Fruit fly (Drosophila melanogaster): Measurements from ENCODE around the gene Dpck.

Dpck gene

dm6 chr3R:7090337-7090830, 8.4 kb downstream of the Dpck start (continued):
- TF ChIP-seq CG6175 (GFP tag; IDR thresholded peaks at IDR 0.05): no peak
- no peak for TF ChIP-seq CG32772 (GFP tag; IDR thresholded peaks at IDR 0.05)
- no peak for TF ChIP-seq CG9876 (GFP tag; optimal IDR thresholded peaks at IDR 0.05)
- TF ChIP-seq lola (GFP tag; optimal IDR thresholded peaks at IDR 0.05): no peak
- TF ChIP-seq salm (tag; optimal IDR thresholded peaks at IDR 0.05): no peak
- TF ChIP-seq Oaz (GFP tag; IDR thresholded peaks at IDR 0.05): no peak
- 0 out of 2 replicates have a peak, but pooled peaks have one; percentile 20 for TF ChIP-seq CG32767 (GFP tag; IDR thresholded peaks at IDR 0.05)
- TF ChIP-seq Scr (GFP tag; IDR thresholded peaks at IDR 0.05; ENCODE audit: partially characterized antibody): no peak
- TF ChIP-seq Atf6 (GFP tag; IDR thresholded peaks at IDR 0.05): 0 out of 2 replicates have a peak, but pooled peaks have one; percentile 7
- TF ChIP-seq pros (GFP tag; optimal IDR thresholded peaks at IDR 0.05): peak; percentile 36
- no peak for TF ChIP-seq PHDP (tag; optimal IDR thresholded peaks at IDR 0.05)
- TF ChIP-seq Elba2 (GFP tag; optimal IDR thresholded peaks at IDR 0.05): no peak
- no peak for TF ChIP-seq CG9437 (GFP tag; optimal IDR thresholded peaks at IDR 0.05)
- TF ChIP-seq az2 (GFP tag; optimal IDR thresholded peaks at IDR 0.05): no peak
- no peak for TF ChIP-seq pita (GFP tag; optimal IDR thresholded peaks at IDR 0.05)
- TF ChIP-seq CG31441 (GFP tag; IDR thresholded peaks at IDR 0.05): no peak
- no peak for TF ChIP-seq CG3407 (GFP tag; optimal IDR thresholded peaks at IDR 0.05)
- TF ChIP-seq CG14860 (GFP tag; IDR thresholded peaks at IDR 0.05; ENCODE audit: partially characterized antibody): no peak
- no peak for TF ChIP-seq CG12744 (GFP tag; optimal IDR thresholded peaks at IDR 0.05)
- TF ChIP-seq gro (GFP tag; optimal IDR thresholded peaks at IDR 0.05): peak; percentile 16
- peak; percentile 21; the same call in 1 of the 2 replicates for TF ChIP-seq CG13287 (GFP tag; IDR thresholded peaks at IDR 0.05; ENCODE audit: partially characterized antibody)
- TF ChIP-seq sim (GFP tag; IDR thresholded peaks at IDR 0.05): no peak
- TF ChIP-seq Ravus (GFP tag; IDR thresholded peaks at IDR 0.05): no peak
- no peak for TF ChIP-seq Stat92E (GFP tag; optimal IDR thresholded peaks at IDR 0.05)
- peak; percentile 69 for TF ChIP-seq ftz-f1 (GFP tag; optimal IDR thresholded peaks at IDR 0.05)
- 0 out of 3 replicates have a peak, but pooled peaks have one; percentile 6 for TF ChIP-seq row (GFP tag; IDR thresholded peaks at IDR 0.05)
- no peak for TF ChIP-seq CG7357 (GFP tag; IDR thresholded peaks at IDR 0.05)
- TF ChIP-seq dysf (GFP tag; IDR thresholded peaks at IDR 0.05): 0 out of 3 replicates have a peak, but pooled peaks have one; percentile 7
- no peak for TF ChIP-seq CG12299 (tag; optimal IDR thresholded peaks at IDR 0.05)
- TF ChIP-seq Rfx (GFP tag; IDR thresholded peaks at IDR 0.05): peak; percentile 23; the same call in 1 of the 2 replicates
- peak; percentile 21 for TF ChIP-seq CG17829 (tag; optimal IDR thresholded peaks at IDR 0.05)
- TF ChIP-seq MBD-R2 (GFP tag; IDR thresholded peaks at IDR 0.05): 0 out of 2 replicates have a peak, but pooled peaks have one; percentile 18
- TF ChIP-seq CG14710 (tag; optimal IDR thresholded peaks at IDR 0.05): no peak
- no peak for TF ChIP-seq crc (GFP tag; optimal IDR thresholded peaks at IDR 0.05)
- TF ChIP-seq disco-r (GFP tag; optimal IDR thresholded peaks at IDR 0.05): no peak
- TF ChIP-seq tgo (GFP tag; IDR thresholded peaks at IDR 0.05): no peak
- no peak for TF ChIP-seq btn (GFP tag; optimal IDR thresholded peaks at IDR 0.05)
- peak; percentile 3 for TF ChIP-seq CG10543 (GFP tag; optimal IDR thresholded peaks at IDR 0.05)
- no peak for TF ChIP-seq CG6689 (GFP tag; IDR thresholded peaks at IDR 0.05)
- TF ChIP-seq CG12942 (GFP tag; optimal IDR thresholded peaks at IDR 0.05): no peak
- no peak for TF ChIP-seq CG6654 (GFP tag; optimal IDR thresholded peaks at IDR 0.05)
- peak; percentile 3 for TF ChIP-seq CG13296 (GFP tag; optimal IDR thresholded peaks at IDR 0.05)
- peak; percentile 52 for TF ChIP-seq zf30C (GFP tag; optimal IDR thresholded peaks at IDR 0.05)
- peak; percentile 25 for TF ChIP-seq CG12659 (GFP tag; optimal IDR thresholded peaks at IDR 0.05)
- TF ChIP-seq sob (GFP tag; IDR thresholded peaks at IDR 0.05): 0 out of 2 replicates have a peak, but pooled peaks have one; percentile 15
- TF ChIP-seq ci (GFP tag; IDR thresholded peaks at IDR 0.05): 0 out of 3 replicates have a peak, but pooled peaks have one; percentile 28
- TF ChIP-seq onecut (GFP tag; IDR thresholded peaks at IDR 0.05): peak; percentile 35; the same call in 1 of the 2 replicates
- peak; percentile 10 for TF ChIP-seq CG31365 (tag; optimal IDR thresholded peaks at IDR 0.05)
- TF ChIP-seq Ptx1 (GFP tag; IDR thresholded peaks at IDR 0.05): no peak
- peak; percentile 40 for TF ChIP-seq sug (tag; optimal IDR thresholded peaks at IDR 0.05)

Measured in whole organism, embryonic.